Fruit fly (Drosophila melanogaster) whole organism, pupa: ENCODE measurements around the gene CG44005.

Source experiments
- CG10348 ChIP-seq: fragments of 200-800 bp; sonication (Bioruptor generic); IDR thresholded peaks from 2 replicates; pipeline ENCODE4 v1.3.6; 2022; ENCODE audit warnings: missing biosample characterization, missing genetic modification characterization
- CG12605 ChIP-seq: fragments of 200-800 bp; sonication (Bioruptor generic); IDR thresholded peaks from 2 replicates; pipeline ENCODE4 v1.3.6; 2022; ENCODE audit warnings: missing biosample characterization, missing genetic modification characterization
- CG13204 ChIP-seq: fragments of 200-800 bp; sonication (Bioruptor generic); optimal IDR thresholded peaks from 2 replicates; lab custom pipeline; 2018; ENCODE audit warnings: missing biosample characterization, mild to moderate bottlenecking, missing genetic modification characterization, moderate library complexity
- CG14655 ChIP-seq: fragments of 200-800 bp; sonication (Bioruptor generic); optimal IDR thresholded peaks from 3 replicates; lab custom pipeline; 2017; ENCODE audit warnings: mild to moderate bottlenecking, missing biosample characterization, missing genetic modification reagents, missing genetic modification characterization
- CG15710 ChIP-seq: fragments of 200-800 bp; sonication (Bioruptor generic); optimal IDR thresholded peaks from 2 replicates; lab custom pipeline; 2018; ENCODE audit warnings: missing biosample characterization, mild to moderate bottlenecking, missing genetic modification characterization, moderate library complexity
- CG17806 ChIP-seq: fragments of 200-800 bp; sonication (Bioruptor generic); optimal IDR thresholded peaks from 2 replicates; lab custom pipeline; 2018; ENCODE audit warnings: missing biosample characterization, mild to moderate bottlenecking, missing genetic modification characterization, moderate library complexity
- CG32121 ChIP-seq: fragments of 200-800 bp; sonication (Bioruptor generic); IDR thresholded peaks from 2 replicates; pipeline ENCODE4 v1.3.6; 2022; ENCODE audit warnings: missing biosample characterization, missing genetic modification characterization
- CG34367 ChIP-seq: fragments of 200-800 bp; sonication (Bioruptor generic); optimal IDR thresholded peaks from 2 replicates; lab custom pipeline; 2018; ENCODE audit warnings: missing biosample characterization, mild to moderate bottlenecking, missing genetic modification characterization
- CG4496 ChIP-seq: fragments of 200-800 bp; sonication (Bioruptor generic); IDR thresholded peaks from 3 replicates; pipeline ENCODE4 v1.3.6; 2022; ENCODE audit warnings: missing biosample characterization, missing genetic modification characterization
- CG8159 ChIP-seq: fragments of 200-800 bp; sonication (Bioruptor generic); optimal IDR thresholded peaks from 3 replicates; lab custom pipeline; 2018; ENCODE audit warnings: missing biosample characterization, mild to moderate bottlenecking, missing genetic modification characterization, moderate library complexity
- CG8301 ChIP-seq: fragments of 200-800 bp; sonication (Bioruptor generic); optimal IDR thresholded peaks from 2 replicates; lab custom pipeline; 2018; ENCODE audit warnings: missing biosample characterization, mild to moderate bottlenecking, missing genetic modification characterization
- CG9948 ChIP-seq: fragments of 200-800 bp; sonication (Bioruptor generic); optimal IDR thresholded peaks from 2 replicates; lab custom pipeline; 2018; ENCODE audit warnings: missing biosample characterization, mild to moderate bottlenecking, missing genetic modification characterization, moderate library complexity
- D1 ChIP-seq: fragments of 200-800 bp; sonication (Bioruptor generic); optimal IDR thresholded peaks from 2 replicates; lab custom pipeline; 2018; ENCODE audit warnings: missing biosample characterization, mild to moderate bottlenecking, missing genetic modification characterization, moderate library complexity
- EcR ChIP-seq: fragments of 200-800 bp; sonication (Bioruptor generic); optimal IDR thresholded peaks from 3 replicates; lab custom pipeline; 2019; ENCODE audit warnings: missing biosample characterization, missing genetic modification characterization, mild to moderate bottlenecking, moderate library complexity, missing genetic modification reagents
- Ets98B ChIP-seq: fragments of 200-800 bp; sonication (Bioruptor generic); IDR thresholded peaks from 2 replicates; pipeline ENCODE4 v1.3.6; 2022; ENCODE audit warnings: missing biosample characterization, missing genetic modification characterization
- Pif1A ChIP-seq: fragments of 200-800 bp; sonication (Bioruptor generic); optimal IDR thresholded peaks from 3 replicates; lab custom pipeline; 2016; ENCODE audit warnings: missing biosample characterization, missing genetic modification characterization
- Pif1B ChIP-seq: fragments of 200-800 bp; sonication (Bioruptor generic); optimal IDR thresholded peaks from 3 replicates; lab custom pipeline; 2016; ENCODE audit warnings: missing biosample characterization, missing genetic modification characterization
- Snoo ChIP-seq: fragments of 200-800 bp; sonication (Bioruptor generic); optimal IDR thresholded peaks from 3 replicates; lab custom pipeline; 2017; ENCODE audit warnings: missing biosample characterization, mild to moderate bottlenecking, missing genetic modification characterization, inconsistent platforms
- fd96Ca ChIP-seq: fragments of 200-800 bp; sonication (Bioruptor generic); IDR thresholded peaks from 3 replicates; pipeline ENCODE4 v1.3.6; 2022; ENCODE audit warnings: missing biosample characterization, missing genetic modification characterization
- gl ChIP-seq: fragments of 200-800 bp; sonication (Bioruptor generic); optimal IDR thresholded peaks from 2 replicates; lab custom pipeline; 2018; ENCODE audit warnings: missing biosample characterization, mild to moderate bottlenecking, missing genetic modification characterization
- rn ChIP-seq: fragments of 200-800 bp; sonication (Bioruptor generic); IDR thresholded peaks from 2 replicates; pipeline ENCODE4 v1.3.6; 2022; ENCODE audit warnings: missing biosample characterization, missing genetic modification characterization

CG44005 gene

dm6 chr3L:18096726-18097125 is 24.8 kb upstream of the CG44005 start:
- TF ChIP-seq CG32121 (GFP tag; lab: Robert Waterston, UW), result 0 out of 2 replicates have a peak, but pooled peaks have one; percentile 15
- no peak for TF ChIP-seq CG8159 (tag; lab: Kevin White, UChicago)
- no peak for TF ChIP-seq fd96Ca (GFP tag; lab: Robert Waterston, UW)
- TF ChIP-seq Pif1A (GFP tag; lab: Kevin White, UChicago), result peak; percentile 37
- TF ChIP-seq CG8301 (tag; lab: Kevin White, UChicago), result peak; percentile 84
- 0 out of 2 replicates have a peak, but pooled peaks have one; percentile 38 for TF ChIP-seq CG12605 (GFP tag; lab: Robert Waterston, UW)
- TF ChIP-seq CG17806 (tag; lab: Kevin White, UChicago), result peak; percentile 37
- peak; percentile 20 for TF ChIP-seq Pif1B (GFP tag; lab: Kevin White, UChicago)
- no peak for TF ChIP-seq EcR (GFP tag; lab: Kevin White, UChicago)
- TF ChIP-seq CG34367, result no peak
- no peak for TF ChIP-seq CG15710 (tag; lab: Kevin White, UChicago)
- no peak for TF ChIP-seq CG10348 (GFP tag; lab: Robert Waterston, UW)
- TF ChIP-seq Ets98B (GFP tag; lab: Robert Waterston, UW), result no peak
- no peak for TF ChIP-seq gl (tag; lab: Kevin White, UChicago)
- no peak for TF ChIP-seq D1
- TF ChIP-seq CG9948 (tag; lab: Kevin White, UChicago), result peak; percentile 52
- peak; percentile 89 for TF ChIP-seq CG14655 (GFP tag; lab: Kevin White, UChicago)

- peak; percentile 24; the same call in 1 of the 2 replicates for TF ChIP-seq CG32121 (GFP tag; lab: Robert Waterston, UW)
- TF ChIP-seq CG8301 (tag; lab: Kevin White, UChicago), result peak; percentile 10
- no peak for TF ChIP-seq Snoo (tag; lab: Kevin White, UChicago)
Observed at dm6 chr3L:18093875-18094274, 22.0 kb upstream of the CG44005 start.

DNA sequence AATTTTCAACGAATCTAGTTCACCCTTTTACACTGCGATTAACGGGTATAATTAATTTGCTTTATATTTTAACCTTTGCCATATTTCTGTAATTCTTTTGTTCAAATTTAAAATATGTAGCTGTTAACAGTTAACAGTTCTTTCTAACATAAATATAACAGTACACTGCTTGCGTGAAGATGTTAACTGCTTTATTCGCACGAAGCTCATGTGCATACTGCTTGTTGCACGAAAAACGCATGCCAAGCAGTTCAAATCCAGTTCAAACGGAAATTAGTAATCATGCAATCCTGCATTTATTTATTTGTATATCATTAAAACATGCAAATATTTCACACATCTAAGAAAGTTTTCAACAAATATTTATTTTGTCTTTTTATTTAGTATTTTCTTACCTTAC is 16.1 kb upstream of the CG44005 start:
- no peak for TF ChIP-seq CG34367
- TF ChIP-seq rn (GFP tag; lab: Robert Waterston, UW), result no peak
- no peak for TF ChIP-seq CG8301 (tag; lab: Kevin White, UChicago)
- no peak for TF ChIP-seq CG32121 (GFP tag; lab: Robert Waterston, UW)
- peak; percentile 50 for TF ChIP-seq EcR (GFP tag; lab: Kevin White, UChicago)
- no peak for TF ChIP-seq CG14655 (GFP tag; lab: Kevin White, UChicago)
- peak; percentile 17 for TF ChIP-seq CG8159 (tag; lab: Kevin White, UChicago)
- TF ChIP-seq Ets98B (GFP tag; lab: Robert Waterston, UW), result no peak
- TF ChIP-seq D1, result peak; percentile 96
- no peak for TF ChIP-seq gl (tag; lab: Kevin White, UChicago)
- TF ChIP-seq Snoo (tag; lab: Kevin White, UChicago), result no peak
- TF ChIP-seq CG15710 (tag; lab: Kevin White, UChicago), result no peak
- no peak for TF ChIP-seq CG10348 (GFP tag; lab: Robert Waterston, UW)
- TF ChIP-seq CG4496 (GFP tag; lab: Robert Waterston, UW), result no peak
- no peak for TF ChIP-seq CG12605 (GFP tag; lab: Robert Waterston, UW)
- no peak for TF ChIP-seq CG17806 (tag; lab: Kevin White, UChicago)
- TF ChIP-seq fd96Ca (GFP tag; lab: Robert Waterston, UW), result no peak
- TF ChIP-seq Pif1A (GFP tag; lab: Kevin White, UChicago), result no peak
- no peak for TF ChIP-seq Pif1B (GFP tag; lab: Kevin White, UChicago)
- TF ChIP-seq CG13204, result no peak
- TF ChIP-seq CG9948 (tag; lab: Kevin White, UChicago), result no peak

DNA sequence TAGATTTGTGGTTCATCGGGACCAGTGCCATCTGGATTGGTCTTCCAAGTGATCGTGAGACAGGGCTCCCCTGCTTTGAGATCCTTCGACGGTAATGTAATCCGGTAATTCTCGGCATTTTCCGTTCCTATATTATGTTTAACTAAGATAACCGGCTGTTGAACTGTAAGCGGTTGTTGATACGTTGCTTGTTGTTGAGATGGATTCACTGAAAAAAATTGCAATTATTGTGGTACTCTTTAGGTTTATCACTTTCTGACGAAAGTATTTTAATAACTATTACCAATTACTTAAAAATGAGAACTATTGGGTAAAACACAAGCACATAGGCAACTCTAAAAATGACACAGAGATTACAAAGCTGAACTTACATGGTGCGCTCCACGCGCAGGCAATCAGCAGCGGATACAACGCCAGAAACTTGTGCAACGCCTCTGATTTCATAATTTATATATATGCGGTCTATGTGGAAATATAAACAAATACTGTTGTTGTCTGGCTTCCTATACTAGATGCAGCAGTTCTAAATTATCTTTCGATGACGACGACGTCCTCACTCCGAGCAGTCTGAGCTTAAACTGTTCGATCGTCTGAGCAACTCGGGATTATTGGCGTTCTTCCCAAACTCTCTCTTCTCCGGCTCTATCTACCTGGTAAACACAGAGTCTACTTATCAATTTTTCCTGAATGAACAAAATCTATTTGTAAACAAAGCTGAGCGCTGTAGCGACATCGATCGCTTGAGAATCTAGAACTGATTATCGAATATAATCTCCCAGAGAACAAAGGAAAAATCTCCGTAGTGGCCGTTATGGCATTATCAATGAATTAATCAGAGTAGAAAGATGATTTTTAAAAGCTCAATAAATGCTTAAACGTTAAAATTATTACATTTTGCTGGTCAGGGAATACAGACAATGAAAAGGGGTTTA is 15.1 kb upstream of the CG44005 start, which contains the start of gene CG34253:
CG34253 (minus strand) TSS at position 567 of the 932 bp plus-strand sequence.
- TF ChIP-seq Ets98B (GFP tag; lab: Robert Waterston, UW) (no peak), EcR (GFP tag; lab: Kevin White, UChicago) (peak; percentile 85), CG10348 (GFP tag; lab: Robert Waterston, UW) (no peak), CG17806 (tag; lab: Kevin White, UChicago) (no peak), fd96Ca (GFP tag; lab: Robert Waterston, UW) (no peak), CG14655 (GFP tag; lab: Kevin White, UChicago) (peak; percentile 27), CG12605 (GFP tag; lab: Robert Waterston, UW) (no peak), gl (tag; lab: Kevin White, UChicago) (no peak), CG15710 (tag; lab: Kevin White, UChicago) (no peak)
- TF ChIP-seq, all 21 proteins: peak for 2

DNA sequence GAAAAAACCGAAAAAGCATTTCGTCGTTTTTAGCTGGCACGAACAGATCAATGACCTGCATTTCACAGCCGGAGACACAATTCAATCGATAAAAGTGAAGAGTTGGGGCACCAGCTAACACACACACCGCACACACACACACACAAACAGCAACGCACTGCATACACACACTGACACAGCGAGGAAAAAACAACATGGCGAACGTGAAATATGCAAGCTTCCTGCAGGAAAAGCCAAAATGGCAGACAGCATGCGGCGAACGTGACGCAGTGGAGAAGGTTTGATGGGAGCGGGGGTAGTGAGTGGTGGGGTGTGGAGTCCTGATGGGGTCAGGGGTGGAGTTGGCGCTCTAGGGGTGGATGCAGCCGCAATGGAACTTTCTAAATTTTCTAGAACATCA is 12.1 kb upstream of the CG44005 start:
- TF ChIP-seq CG14655 (GFP tag; lab: Kevin White, UChicago), result no peak
- peak; percentile 68 for TF ChIP-seq EcR (GFP tag; lab: Kevin White, UChicago)
- no peak for TF ChIP-seq CG10348 (GFP tag; lab: Robert Waterston, UW)

DNA sequence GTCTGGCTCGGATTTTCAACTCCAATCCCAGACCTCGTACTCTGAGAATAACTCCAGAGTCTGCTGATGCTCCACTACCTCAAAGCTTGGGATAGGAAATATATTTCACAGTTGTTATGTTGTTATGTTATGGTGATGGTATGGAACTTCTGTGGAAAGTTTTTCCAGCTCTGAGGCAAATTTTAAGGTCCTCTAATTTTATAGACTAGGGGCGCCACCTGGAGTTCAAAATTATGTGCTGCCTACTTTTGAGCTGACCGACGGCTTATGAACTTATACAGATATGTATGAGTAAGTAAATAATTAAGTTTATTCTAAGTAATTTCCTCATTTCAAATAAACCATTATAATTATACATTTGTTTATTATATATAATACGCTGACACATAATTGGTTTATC is 11.5 kb upstream of the CG44005 start:
- TF ChIP-seq CG17806 (tag; lab: Kevin White, UChicago) (no peak), EcR (GFP tag; lab: Kevin White, UChicago) (no peak), CG32121 (GFP tag; lab: Robert Waterston, UW) (no peak), CG13204 (no peak)
